Worm (Caenorhabditis elegans) whole organism, late embryonic: ENCODE results near the gene klc-1.

ENCODE experiments used
- C08G9.2 ChIP-seq: sonication (generic microtip); optimal IDR thresholded peaks from 2 replicates; lab custom pipeline; 2016; ENCODE audit warnings: mild to moderate bottlenecking, missing genetic modification characterization, moderate library complexity, missing compliant biosample characterization
- C38D4.7 ChIP-seq: fragments of 200-800 bp; sonication (Bioruptor generic); optimal IDR thresholded peaks from 2 replicates; lab custom pipeline; 2018; ENCODE audit warnings: mild to moderate bottlenecking, missing genetic modification characterization, moderate library complexity, missing compliant biosample characterization
- F13H6.1 ChIP-seq: sonication (generic microtip); optimal IDR thresholded peaks from 2 replicates; lab custom pipeline; 2016; ENCODE audit warnings: missing genetic modification characterization, missing compliant biosample characterization
- K09A11.1 ChIP-seq: sonication (generic microtip); optimal IDR thresholded peaks from 2 replicates; lab custom pipeline; 2017; ENCODE audit warnings: antibody characterized with exemption, mild to moderate bottlenecking, missing genetic modification characterization, missing compliant biosample characterization; ENCODE audit not compliant: insufficient read depth
- Y22D7AL.16 ChIP-seq: sonication (generic microtip); optimal IDR thresholded peaks from 2 replicates; lab custom pipeline; 2016; ENCODE audit warnings: missing genetic modification characterization, missing compliant biosample characterization
- ceh-14 ChIP-seq: sonication (generic microtip); optimal IDR thresholded peaks from 2 replicates; lab custom pipeline; 2016; ENCODE audit warnings: missing genotype, missing genetic modification characterization, missing compliant biosample characterization
- ceh-18 ChIP-seq: sonication (generic microtip); optimal IDR thresholded peaks from 2 replicates; lab custom pipeline; 2016; ENCODE audit warnings: missing genetic modification characterization, missing compliant biosample characterization
- ceh-19 ChIP-seq: fragments of 200-800 bp; sonication (Bioruptor generic); optimal IDR thresholded peaks from 2 replicates; lab custom pipeline; 2018; ENCODE audit warnings: mild to moderate bottlenecking, missing genetic modification characterization, missing compliant biosample characterization
- ceh-2 ChIP-seq: sonication (generic microtip); optimal IDR thresholded peaks from 2 replicates; lab custom pipeline; 2016; ENCODE audit warnings: missing genotype, missing genetic modification characterization, missing compliant biosample characterization
- ceh-30 ChIP-seq: fragments of 150-350 bp; optimal IDR thresholded peaks from 2 replicates; lab custom pipeline; 2014; ENCODE audit warnings: missing biosample characterization, missing genetic modification characterization
- ceh-31 ChIP-seq: sonication (generic microtip); optimal IDR thresholded peaks from 2 replicates; lab custom pipeline; 2016; ENCODE audit warnings: missing genetic modification characterization, missing compliant biosample characterization
- ceh-34 ChIP-seq: sonication (generic microtip); optimal IDR thresholded peaks from 2 replicates; lab custom pipeline; 2016; ENCODE audit warnings: mild to moderate bottlenecking, missing genetic modification characterization, missing compliant biosample characterization
- ceh-45 ChIP-seq: fragments of 200-800 bp; sonication (Bioruptor generic); IDR thresholded peaks from 2 replicates; pipeline ENCODE4 v1.3.6; 2022; ENCODE audit warnings: missing genetic modification reagents, missing genetic modification characterization, missing compliant biosample characterization
- dve-1 ChIP-seq: sonication (generic microtip); optimal IDR thresholded peaks from 2 replicates; lab custom pipeline; 2017; ENCODE audit warnings: antibody characterized with exemption, mild to moderate bottlenecking, missing genetic modification characterization, missing compliant biosample characterization
- elt-2 ChIP-seq: sonication (generic microtip); optimal IDR thresholded peaks from 2 replicates; lab custom pipeline; 2016; ENCODE audit warnings: missing genetic modification reagents, missing genetic modification characterization, missing compliant biosample characterization
- ets-4 ChIP-seq: sonication (generic microtip); optimal IDR thresholded peaks from 2 replicates; lab custom pipeline; 2016; ENCODE audit warnings: missing genetic modification characterization, missing compliant biosample characterization
- fax-1 ChIP-seq: sonication (generic microtip); optimal IDR thresholded peaks from 2 replicates; lab custom pipeline; 2016; ENCODE audit warnings: missing genotype, missing genetic modification characterization, missing compliant biosample characterization
- fkh-10 ChIP-seq: fragments of 150-350 bp; optimal IDR thresholded peaks from 2 replicates; lab custom pipeline; 2014; ENCODE audit warnings: missing biosample characterization, missing genetic modification reagents, missing genetic modification characterization
- gmeb-2 ChIP-seq: sonication (generic microtip); optimal IDR thresholded peaks from 2 replicates; lab custom pipeline; 2016; ENCODE audit warnings: missing genetic modification characterization, inconsistent platforms, missing compliant biosample characterization
- hlh-13 ChIP-seq: fragments of 200-800 bp; sonication (Bioruptor generic); optimal IDR thresholded peaks from 2 replicates; lab custom pipeline; 2018; ENCODE audit warnings: mild to moderate bottlenecking, missing genetic modification characterization, missing compliant biosample characterization
- hlh-15 ChIP-seq: sonication (generic microtip); optimal IDR thresholded peaks from 2 replicates; lab custom pipeline; 2016; ENCODE audit warnings: missing genetic modification characterization, missing compliant biosample characterization
- lim-6 ChIP-seq: sonication (generic microtip); optimal IDR thresholded peaks from 2 replicates; lab custom pipeline; 2016; ENCODE audit warnings: missing genetic modification characterization, missing compliant biosample characterization
- lin-11 ChIP-seq: fragments of 200-800 bp; sonication (Bioruptor generic); optimal IDR thresholded peaks from 2 replicates; lab custom pipeline; 2018; ENCODE audit warnings: mild to moderate bottlenecking, missing genetic modification characterization, missing compliant biosample characterization
- nfya-1 ChIP-seq: sonication (generic microtip); optimal IDR thresholded peaks from 2 replicates; lab custom pipeline; 2017; ENCODE audit warnings: missing genetic modification characterization, mild to moderate bottlenecking, missing compliant biosample characterization, antibody characterized with exemption, moderate library complexity
- nhr-232 ChIP-seq: sonication (generic microtip); optimal IDR thresholded peaks from 2 replicates; lab custom pipeline; 2016; ENCODE audit warnings: missing genetic modification characterization, missing compliant biosample characterization
- npax-4 ChIP-seq: sonication (generic microtip); optimal IDR thresholded peaks from 2 replicates; lab custom pipeline; 2016; ENCODE audit warnings: missing genetic modification characterization, missing compliant biosample characterization
- odd-2 ChIP-seq: sonication (generic microtip); optimal IDR thresholded peaks from 2 replicates; lab custom pipeline; 2017; ENCODE audit warnings: antibody characterized with exemption, mild to moderate bottlenecking, missing genetic modification characterization, missing compliant biosample characterization
- pag-3 ChIP-seq: sonication (generic microtip); optimal IDR thresholded peaks from 2 replicates; lab custom pipeline; 2016; ENCODE audit warnings: missing compliant biosample characterization, missing genetic modification characterization, borderline replicate concordance
- pha-2 ChIP-seq: sonication (generic microtip); optimal IDR thresholded peaks from 2 replicates; lab custom pipeline; 2017; ENCODE audit warnings: mild to moderate bottlenecking, missing genetic modification characterization, missing compliant biosample characterization
- pha-4 ChIP-seq: fragments of 150-350 bp; optimal IDR thresholded peaks from 2 replicates; lab custom pipeline; 2018; ENCODE audit warnings: missing biosample characterization, missing genetic modification reagents, missing genetic modification characterization
- pros-1 ChIP-seq: fragments of 150-350 bp; optimal IDR thresholded peaks from 2 replicates; lab custom pipeline; 2014; ENCODE audit warnings: missing biosample characterization, missing genetic modification reagents, missing genetic modification characterization
- ref-2 ChIP-seq: sonication (generic microtip); optimal IDR thresholded peaks from 2 replicates; lab custom pipeline; 2016; ENCODE audit warnings: missing genetic modification characterization, missing compliant biosample characterization
- syd-9 ChIP-seq: sonication (generic microtip); optimal IDR thresholded peaks from 2 replicates; lab custom pipeline; 2016; ENCODE audit warnings: mild to moderate bottlenecking, missing genetic modification characterization, moderate library complexity, missing compliant biosample characterization
- tbx-7 ChIP-seq: sonication (generic microtip); optimal IDR thresholded peaks from 2 replicates; lab custom pipeline; 2016; ENCODE audit warnings: missing genotype, missing genetic modification characterization, missing compliant biosample characterization
- unc-42 ChIP-seq: sonication (generic microtip); optimal IDR thresholded peaks from 2 replicates; lab custom pipeline; 2016; ENCODE audit warnings: missing genotype, missing genetic modification characterization, missing compliant biosample characterization
- unc-55 ChIP-seq: sonication (generic microtip); optimal IDR thresholded peaks from 2 replicates; lab custom pipeline; 2017; ENCODE audit warnings: missing biosample characterization, missing genetic modification reagents, missing genetic modification characterization
- ztf-16 ChIP-seq: sonication (generic microtip); optimal IDR thresholded peaks from 2 replicates; lab custom pipeline; 2017; ENCODE audit warnings: missing genetic modification characterization, missing compliant biosample characterization

Gene klc-1

ce11 chrIV:11118837-11119491 lies 35.4 kb downstream of the klc-1 start, which contains the start of the genes imp-2 and enpl-1 (continued):
- TF ChIP-seq C08G9.2 (tag; lab: Kevin White, UChicago) = peak; percentile 49
- no peak for TF ChIP-seq gmeb-2 (tag; lab: Kevin White, UChicago)
- peak; percentile 74 for TF ChIP-seq pros-1 (tag; lab: Kevin White, UChicago)
- no peak for TF ChIP-seq ceh-45 (GFP tag; lab: Robert Waterston, UW)
- peak; percentile 50 for TF ChIP-seq ztf-16 (tag; lab: Kevin White, UChicago)
- no peak for TF ChIP-seq pha-4 (tag; lab: Kevin White, UChicago)
- TF ChIP-seq ceh-30 (tag; lab: Kevin White, UChicago) = no peak
- peak; percentile 58 for TF ChIP-seq tbx-7 (tag; lab: Kevin White, UChicago)
- TF ChIP-seq unc-42 (tag; lab: Kevin White, UChicago) = peak; percentile 83
- peak; percentile 61 for TF ChIP-seq ceh-18 (tag; lab: Kevin White, UChicago)
- TF ChIP-seq lin-11 = no peak
- TF ChIP-seq syd-9 (tag; lab: Kevin White, UChicago) = peak; percentile 42
- no peak for TF ChIP-seq hlh-15 (tag; lab: Kevin White, UChicago)
- no peak for TF ChIP-seq hlh-13 (GFP tag; lab: Kevin White, UChicago)
- TF ChIP-seq fax-1 (tag; lab: Kevin White, UChicago) = no peak
- no peak for TF ChIP-seq odd-2
- TF ChIP-seq ceh-14 (tag; lab: Kevin White, UChicago) = peak; percentile 46
- no peak for TF ChIP-seq lim-6 (tag; lab: Kevin White, UChicago)
- TF ChIP-seq F13H6.1 (tag; lab: Kevin White, UChicago) = peak; percentile 39
- peak; percentile 85 for TF ChIP-seq ref-2 (tag; lab: Kevin White, UChicago)
- peak; percentile 50 for TF ChIP-seq unc-55 (GFP tag; lab: Kevin White, UChicago)
- TF ChIP-seq ceh-2 (tag; lab: Kevin White, UChicago) = peak; percentile 50
- peak; percentile 60 for TF ChIP-seq K09A11.1 (tag; lab: Kevin White, UChicago)
- no peak for TF ChIP-seq npax-4 (tag; lab: Kevin White, UChicago)
- TF ChIP-seq nhr-232 (tag; lab: Kevin White, UChicago) = no peak
- peak; percentile 11 for TF ChIP-seq ets-4 (tag; lab: Kevin White, UChicago)
- TF ChIP-seq pha-2 (tag; lab: Kevin White, UChicago) = no peak
- TF ChIP-seq ceh-19 (GFP tag; lab: Kevin White, UChicago) = peak; percentile 53
- TF ChIP-seq, all 69 proteins: peak for 31

DNA sequence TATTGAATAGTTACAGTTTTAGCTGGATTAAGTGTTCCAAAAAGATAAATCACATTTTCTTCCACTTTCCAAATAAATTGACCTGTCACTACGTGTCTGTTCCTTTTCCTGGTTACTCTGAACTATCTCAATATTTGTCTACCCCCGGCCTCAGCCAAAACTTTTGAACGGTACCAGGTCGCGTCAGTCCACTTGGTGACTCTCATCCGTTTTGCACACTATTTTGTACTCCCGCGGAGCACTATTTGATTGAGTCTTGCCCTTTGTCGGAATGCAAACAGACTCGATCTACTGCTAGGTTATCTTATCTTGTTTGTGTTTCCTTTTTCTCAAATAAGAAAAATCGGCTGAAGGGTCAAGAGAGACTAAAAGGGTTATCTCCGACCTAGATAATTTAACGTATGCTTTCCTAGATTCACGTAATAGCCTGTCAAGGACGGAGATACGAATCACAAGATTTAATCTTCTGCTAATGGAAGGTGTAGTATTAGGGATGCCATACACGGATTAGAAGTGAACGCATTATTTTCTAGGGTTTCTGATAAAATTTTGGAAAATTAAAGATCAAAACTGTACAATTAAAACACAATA lies 36.5 kb downstream of the klc-1 start:
- TF ChIP-seq dve-1 (tag; lab: Kevin White, UChicago) = no peak
- no peak for TF ChIP-seq pag-3 (tag; lab: Kevin White, UChicago)
- TF ChIP-seq fkh-10 (GFP tag; lab: Kevin White, UChicago) = no peak
- no peak for TF ChIP-seq ceh-34 (tag; lab: Kevin White, UChicago)
- peak; percentile 15 for TF ChIP-seq elt-2 (tag; lab: Kevin White, UChicago)

- no peak for TF ChIP-seq C38D4.7 (GFP tag; lab: Kevin White, UChicago)
Measured at ce11 chrIV:11124674-11125073, 41.1 kb downstream of the klc-1 start, which contains the start of gene spo-11. Gene spo-11 (minus strand): TSS chrIV:11124862.

- peak; percentile 40 for TF ChIP-seq pros-1 (tag; lab: Kevin White, UChicago)
- TF ChIP-seq ceh-2 (tag; lab: Kevin White, UChicago) = peak; percentile 6
- TF ChIP-seq Y22D7AL.16 (tag; lab: Kevin White, UChicago) = no peak
- peak; percentile 100 for TF ChIP-seq nfya-1 (tag; lab: Kevin White, UChicago)
- TF ChIP-seq ceh-34 (tag; lab: Kevin White, UChicago) = peak; percentile 17
- TF ChIP-seq ceh-31 (tag; lab: Kevin White, UChicago) = peak; percentile 40
- no peak for TF ChIP-seq ceh-18 (tag; lab: Kevin White, UChicago)
Measured at ce11 chrIV:11125200-11125599, 41.7 kb downstream of the klc-1 start.
